Worm (Caenorhabditis elegans) whole organism, midembryonic: ENCODE data around the gene C49C8.6.

Experiments
- flt-1 ChIP-seq: fragments of 200-800 bp; sonication (Bioruptor generic); IDR thresholded peaks from 2 replicates; pipeline ENCODE4 v1.3.6; 2022; ENCODE audit warnings: missing genetic modification characterization, missing compliant biosample characterization
- med-1 ChIP-seq: sonication (generic microtip); optimal IDR thresholded peaks from 2 replicates; lab custom pipeline; 2017; ENCODE audit warnings: missing genetic modification characterization, mild to moderate bottlenecking, missing compliant biosample characterization, antibody characterized with exemption, missing genetic modification reagents; ENCODE audit not compliant: insufficient read depth
- ref-1 ChIP-seq: fragments of 200-800 bp; sonication (Bioruptor generic); conservative IDR thresholded peaks from 2 replicates; pipeline ENCODE4 v1.3.6; 2022; ENCODE audit warnings: missing genetic modification reagents, missing genetic modification characterization, missing compliant biosample characterization
- tab-1 ChIP-seq: fragments of 200-800 bp; sonication (Bioruptor generic); IDR thresholded peaks from 2 replicates; pipeline ENCODE4 v1.3.6; 2022; ENCODE audit warnings: missing genetic modification characterization, missing compliant biosample characterization
- ztf-23 ChIP-seq: fragments of 200-800 bp; sonication (Bioruptor generic); IDR thresholded peaks from 2 replicates; pipeline ENCODE4 v1.3.6; 2022; ENCODE audit warnings: missing genetic modification reagents, missing genetic modification characterization, missing compliant biosample characterization
- ztf-29 ChIP-seq: fragments of 200-800 bp; sonication (Bioruptor generic); IDR thresholded peaks from 2 replicates; pipeline ENCODE4 v1.3.6; 2022; ENCODE audit warnings: missing genetic modification reagents, missing genetic modification characterization, missing compliant biosample characterization

- TF ChIP-seq ref-1 (GFP tag; lab: Robert Waterston, UW) (no peak), med-1 (no peak), ztf-23 (GFP tag; lab: Robert Waterston, UW) (no peak), ztf-29 (GFP tag; lab: Robert Waterston, UW) (no peak), tab-1 (GFP tag; lab: Robert Waterston, UW) (no peak), flt-1 (GFP tag; lab: Robert Waterston, UW) (no peak)
Measured at ce11 chrIV:8630243-8630642, 27.8 kb downstream of the C49C8.6 start.
